Worm (Caenorhabditis elegans) whole organism, L3 larva: ENCODE results near the gene R05D3.12.

ENCODE experiments used
- aly-2 ChIP-seq: fragments of 150-350 bp; optimal IDR thresholded peaks from 2 replicates; lab custom pipeline; 2014; ENCODE audit warnings: missing biosample characterization, missing genetic modification characterization
- ceh-16 ChIP-seq: sonication (generic microtip); optimal IDR thresholded peaks from 2 replicates; lab custom pipeline; 2017; ENCODE audit warnings: missing biosample characterization, missing genetic modification characterization
- mdl-1 ChIP-seq: fragments of 150-350 bp; optimal IDR thresholded peaks from 2 replicates; lab custom pipeline; 2014; ENCODE audit warnings: missing biosample characterization, missing genetic modification characterization
- snpc-4 ChIP-seq: fragments of 150-350 bp; optimal IDR thresholded peaks from 2 replicates; lab custom pipeline; 2014; ENCODE audit warnings: missing biosample characterization, missing genetic modification characterization
- zag-1 ChIP-seq: fragments of 150-350 bp; optimal IDR thresholded peaks from 2 replicates; lab custom pipeline; 2014; ENCODE audit warnings: missing biosample characterization, missing genetic modification characterization

DNA sequence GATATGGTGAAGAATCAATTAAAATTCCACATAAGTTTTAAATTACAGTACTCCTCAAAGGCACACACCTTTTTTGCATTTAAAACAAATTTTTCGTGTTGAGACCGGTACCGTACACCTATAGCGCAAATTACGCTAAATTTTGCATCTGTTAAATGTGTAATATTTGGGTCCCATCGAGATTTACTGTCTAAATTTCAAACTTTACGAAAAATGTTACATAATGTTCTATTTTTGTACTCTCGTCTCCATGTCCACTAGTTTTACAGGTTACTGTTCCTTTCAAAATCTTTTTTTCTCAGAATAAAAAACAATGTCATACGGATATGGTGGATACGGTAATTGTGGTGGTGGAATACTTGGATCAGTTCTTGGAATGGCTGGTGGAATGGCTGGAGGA lies 17.7 kb downstream of the R05D3.12 start, which contains the start of gene ZK353.2:
- TF ChIP-seq ceh-16 (no peak), aly-2 (tag; lab: Kevin White, UChicago) (no peak), mdl-1 (tag; lab: Kevin White, UChicago) (no peak), zag-1 (tag; lab: Kevin White, UChicago) (no peak), snpc-4 (tag; lab: Kevin White, UChicago) (no peak)
